Worm (Caenorhabditis elegans) whole organism, L4 larva: ENCODE measurements around the gene tnt-3.

Experiments
- F26F4.8 ChIP-seq: fragments of 200-800 bp; sonication (Bioruptor generic); conservative IDR thresholded peaks from 2 replicates; pipeline ENCODE4 v1.3.6; 2022; ENCODE audit warnings: missing genetic modification characterization, missing compliant biosample characterization
- F44E2.7 ChIP-seq: fragments of 200-800 bp; sonication (Bioruptor generic); IDR thresholded peaks from 2 replicates; pipeline ENCODE4 v2.1.2; 2022; ENCODE audit warnings: missing genetic modification characterization, missing compliant biosample characterization
- F49E8.2 ChIP-seq: sonication (generic microtip); optimal IDR thresholded peaks from 2 replicates; lab custom pipeline; 2016; ENCODE audit warnings: missing compliant biosample characterization, mild to moderate bottlenecking, missing genetic modification characterization, borderline replicate concordance
- ceh-20 ChIP-seq: fragments of 200-800 bp; sonication (Bioruptor generic); IDR thresholded peaks from 2 replicates; pipeline ENCODE4 v1.3.6; 2022; ENCODE audit warnings: missing genetic modification reagents, missing genetic modification characterization, missing compliant biosample characterization
- ces-1 ChIP-seq: fragments of 150-350 bp; sonication (generic microtip); optimal IDR thresholded peaks from 4 replicates; lab custom pipeline; 2014; ENCODE audit warnings: missing biosample characterization, missing genetic modification reagents, missing genetic modification characterization
- daf-19 ChIP-seq: fragments of 200-800 bp; sonication (Bioruptor generic); conservative IDR thresholded peaks from 2 replicates; pipeline ENCODE4 v1.3.6; 2022; ENCODE audit warnings: missing genetic modification characterization, missing compliant biosample characterization
- dmd-6 ChIP-seq: fragments of 200-800 bp; sonication (Bioruptor generic); IDR thresholded peaks from 2 replicates; pipeline ENCODE4 v1.3.6; 2022; ENCODE audit warnings: missing genetic modification reagents, missing genetic modification characterization, missing compliant biosample characterization
- dmd-9 ChIP-seq: fragments of 200-800 bp; sonication (Bioruptor generic); IDR thresholded peaks from 2 replicates; pipeline ENCODE4 v1.3.6; 2022; ENCODE audit warnings: missing genetic modification reagents, missing genetic modification characterization, missing compliant biosample characterization
- lin-29 ChIP-seq: fragments of 200-800 bp; sonication (Bioruptor generic); IDR thresholded peaks from 2 replicates; pipeline ENCODE4 v1.3.6; 2022; ENCODE audit warnings: missing genetic modification reagents, missing genetic modification characterization, missing compliant biosample characterization
- lin-38 ChIP-seq: fragments of 200-800 bp; sonication (Bioruptor generic); IDR thresholded peaks from 2 replicates; pipeline ENCODE4 v1.3.6; 2022; ENCODE audit warnings: missing genetic modification reagents, missing genetic modification characterization, missing compliant biosample characterization
- lin-39 ChIP-seq: fragments of 150-350 bp; optimal IDR thresholded peaks from 2 replicates; lab custom pipeline; 2014; ENCODE audit warnings: missing biosample characterization, missing genetic modification reagents, missing genetic modification characterization
- nhr-28 ChIP-seq: fragments of 150-350 bp; optimal IDR thresholded peaks from 2 replicates; lab custom pipeline; 2014; ENCODE audit warnings: missing biosample characterization, missing genetic modification characterization
- nhr-41 ChIP-seq: fragments of 200-800 bp; sonication (Bioruptor generic); IDR thresholded peaks from 2 replicates; pipeline ENCODE4 v1.3.6; 2022; ENCODE audit warnings: missing genetic modification reagents, missing genetic modification characterization, missing compliant biosample characterization
- nhr-6 ChIP-seq: fragments of 150-350 bp; optimal IDR thresholded peaks from 2 replicates; lab custom pipeline; 2014; ENCODE audit warnings: missing biosample characterization, missing genetic modification characterization
- spr-1 ChIP-seq: sonication (generic microtip); optimal IDR thresholded peaks from 2 replicates; lab custom pipeline; 2016; ENCODE audit warnings: mild to moderate bottlenecking, missing genetic modification characterization, missing compliant biosample characterization
- tag-97 ChIP-seq: fragments of 200-800 bp; sonication (Bioruptor generic); IDR thresholded peaks from 2 replicates; pipeline ENCODE4 v1.3.6; 2022; ENCODE audit warnings: missing genetic modification characterization, missing compliant biosample characterization

The tnt-3 gene

DNA sequence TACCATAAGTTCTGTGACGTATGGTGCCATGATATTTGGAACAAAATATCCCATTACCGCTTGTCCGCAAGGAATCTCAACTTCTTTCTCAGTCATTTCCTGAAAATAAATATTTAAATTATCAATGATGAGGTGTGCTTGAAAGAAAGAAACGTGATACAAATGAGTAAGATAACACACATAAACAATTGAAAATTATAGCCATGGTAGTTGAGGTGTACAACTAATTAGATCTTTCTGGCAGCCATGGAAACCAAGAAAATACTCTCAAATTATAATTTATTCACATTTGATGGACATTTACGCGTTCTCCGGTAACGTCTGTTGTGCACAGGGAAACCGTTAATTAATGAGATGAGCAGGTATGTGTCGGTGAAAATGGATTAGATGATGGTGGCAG, 52.6 kb downstream of the tnt-3 start, which contains the start of gene C39D10.5:
Gene C39D10.5, minus strand, starts transcription at position 101 of the 400 bp plus-strand sequence.
- TF ChIP-seq nhr-41 (GFP tag; lab: Robert Waterston, UW) (no peak), ceh-20 (GFP tag; lab: Robert Waterston, UW) (no peak), spr-1 (tag; lab: Kevin White, UChicago) (no peak), F26F4.8 (GFP tag; lab: Robert Waterston, UW) (no peak), tag-97 (GFP tag; lab: Robert Waterston, UW) (no peak), daf-19 (GFP tag; lab: Robert Waterston, UW) (no peak), dmd-9 (no peak), nhr-28 (no peak), lin-29 (GFP tag; lab: Robert Waterston, UW) (no peak), dmd-6 (GFP tag; lab: Robert Waterston, UW) (no peak), ces-1 (GFP tag; lab: Kevin White, UChicago) (no peak), F49E8.2 (tag; lab: Kevin White, UChicago) (no peak), lin-39 (no peak), F44E2.7 (GFP tag; lab: Robert Waterston, UW) (no peak), lin-38 (GFP tag; lab: Robert Waterston, UW) (no peak)

DNA sequence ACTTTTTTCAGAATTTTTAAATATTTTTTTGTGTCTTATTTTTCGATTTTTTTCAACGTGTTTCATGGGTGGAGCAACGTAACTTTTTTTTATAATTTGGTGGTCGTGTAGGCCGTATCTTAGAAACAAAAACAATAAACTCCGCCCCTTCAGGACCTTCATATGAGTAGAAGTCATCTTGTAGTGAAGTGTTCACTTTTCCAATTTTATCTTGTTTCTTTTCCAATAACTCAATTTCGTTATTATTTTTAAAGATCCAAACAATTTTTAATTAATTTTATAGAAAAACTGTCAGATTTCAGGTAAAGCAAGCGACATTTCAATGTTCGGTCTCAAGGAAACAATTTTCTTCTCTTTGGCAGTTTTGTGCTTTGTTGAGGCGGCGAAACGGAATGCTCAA, 56.0 kb downstream of the tnt-3 start, which contains the start of gene C39D10.2:
Gene C39D10.2, plus strand, starts transcription at position 301 of the 400 bp plus-strand sequence.
- TF ChIP-seq nhr-6 (tag; lab: Kevin White, UChicago) = no peak
